Fruit fly (Drosophila melanogaster): ENCODE data around the gene Ge-1.

The Ge-1 gene

DNA sequence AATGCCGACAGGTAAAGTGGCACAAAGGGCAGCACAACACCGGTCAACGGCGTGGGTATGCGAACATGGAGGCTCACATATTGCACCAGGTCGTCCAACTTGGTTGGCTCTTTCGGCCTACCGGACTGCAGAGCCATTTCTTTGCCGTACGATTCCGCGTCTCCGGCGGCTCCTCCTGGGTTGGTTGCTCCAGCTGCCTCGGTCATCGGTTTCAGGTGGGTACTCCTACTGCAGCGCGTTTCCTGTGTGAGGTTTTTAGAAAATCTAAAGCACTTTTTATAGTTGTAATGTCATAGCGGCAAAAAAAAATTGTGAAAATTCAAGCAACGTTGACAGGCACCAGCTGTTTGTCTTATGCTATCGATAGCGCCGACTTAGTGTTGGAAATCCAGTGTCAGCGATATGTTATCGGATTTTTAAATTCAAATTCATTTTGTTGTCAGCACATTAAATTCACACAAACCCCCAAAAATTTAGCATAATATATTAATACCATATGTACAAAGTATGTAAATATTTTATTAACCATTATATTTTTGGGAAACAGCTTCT is 19.4 kb upstream of the Ge-1 start, which contains the start of gene CG6230 (continued):
- peak; percentile 72; the same call in 2 of the 3 replicates for TF ChIP-seq zen2 (GFP tag; IDR thresholded peaks at IDR 0.05; ENCODE audit: partially characterized antibody)
- TF ChIP-seq otp (GFP tag; IDR thresholded peaks at IDR 0.05): no peak
- TF ChIP-seq onecut (GFP tag; IDR thresholded peaks at IDR 0.05): no peak
- no peak for TF ChIP-seq lmd (GFP tag; IDR thresholded peaks at IDR 0.05)
- TF ChIP-seq CG4424 (GFP tag; optimal IDR thresholded peaks at IDR 0.05): no peak
- TF ChIP-seq CG9609 (GFP tag; optimal IDR thresholded peaks at IDR 0.05): no peak
- no peak for TF ChIP-seq zfh1 (GFP tag; IDR thresholded peaks at IDR 0.05)
- TF ChIP-seq pan (optimal IDR thresholded peaks at IDR 0.05): no peak
- no peak for TF ChIP-seq pan (GFP tag; optimal IDR thresholded peaks at IDR 0.05 in 1 of 2, IDR thresholded peaks at IDR 0.05 in 1 of 2)
- no peak for TF ChIP-seq Drgx (GFP tag; IDR thresholded peaks at IDR 0.05)
- no peak for TF ChIP-seq Atf-2 (GFP tag; optimal IDR thresholded peaks at IDR 0.05)
- no peak for TF ChIP-seq pnt (GFP tag; optimal IDR thresholded peaks at IDR 0.05)
- TF ChIP-seq bsh (GFP tag; optimal IDR thresholded peaks at IDR 0.05): no peak
- no peak for TF ChIP-seq CG10321 (GFP tag; IDR thresholded peaks at IDR 0.05)
- TF ChIP-seq Hr51 (GFP tag; optimal IDR thresholded peaks at IDR 0.05): no peak
- no peak for TF ChIP-seq Oli (tag; optimal IDR thresholded peaks at IDR 0.05)
- TF ChIP-seq CG8290 (GFP tag; optimal IDR thresholded peaks at IDR 0.05): no peak
- TF ChIP-seq CG8290 (tag; optimal IDR thresholded peaks at IDR 0.05): no peak
- no peak for TF ChIP-seq lab (GFP tag; optimal IDR thresholded peaks at IDR 0.05)
- TF ChIP-seq CG6254 (GFP tag; optimal IDR thresholded peaks at IDR 0.05): no peak
- no peak for TF ChIP-seq chif (GFP tag; optimal IDR thresholded peaks at IDR 0.05)
- TF ChIP-seq CG7839 (tag; optimal IDR thresholded peaks at IDR 0.05): no peak
- no peak for TF ChIP-seq Fer1 (GFP tag; optimal IDR thresholded peaks at IDR 0.05)
- TF ChIP-seq CG15269 (tag; optimal IDR thresholded peaks at IDR 0.05): no peak
- no peak for TF ChIP-seq crol (GFP tag; IDR thresholded peaks at IDR 0.05)
- no peak for TF ChIP-seq CG1832 (GFP tag; optimal IDR thresholded peaks at IDR 0.05)
- TF ChIP-seq CG6272 (GFP tag; IDR thresholded peaks at IDR 0.05): no peak
- peak; percentile 78 for TF ChIP-seq Myb (GFP tag; optimal IDR thresholded peaks at IDR 0.05)
- TF ChIP-seq ewg (GFP tag; optimal IDR thresholded peaks at IDR 0.05): no peak
- TF ChIP-seq sens (GFP tag): peak; percentile 27
- TF ChIP-seq nerfin-2 (GFP tag; IDR thresholded peaks at IDR 0.05; ENCODE audit: partially characterized antibody): peak; percentile 70
- TF ChIP-seq E2f2 (GFP tag; IDR thresholded peaks at IDR 0.05): peak; percentile 90
- TF ChIP-seq Vsx1 (GFP tag; optimal IDR thresholded peaks at IDR 0.05): no peak
- no peak for TF ChIP-seq fd102C (GFP tag; optimal IDR thresholded peaks at IDR 0.05)
- TF ChIP-seq CG13894 (tag; optimal IDR thresholded peaks at IDR 0.05): no peak
- peak; percentile 30; the same call in 1 of the 3 replicates for TF ChIP-seq ci (GFP tag; IDR thresholded peaks at IDR 0.05)
- TF ChIP-seq H2.0 (GFP tag; IDR thresholded peaks at IDR 0.05): no peak
- TF ChIP-seq CG4282 (GFP tag; optimal IDR thresholded peaks at IDR 0.05): no peak
- TF ChIP-seq nerfin-1 (tag; optimal IDR thresholded peaks at IDR 0.05): no peak
- TF ChIP-seq CG13624 (GFP tag; optimal IDR thresholded peaks at IDR 0.05): no peak
- peak; percentile 70 for TF ChIP-seq BEAF-32 (GFP tag; optimal IDR thresholded peaks at IDR 0.05)

DNA sequence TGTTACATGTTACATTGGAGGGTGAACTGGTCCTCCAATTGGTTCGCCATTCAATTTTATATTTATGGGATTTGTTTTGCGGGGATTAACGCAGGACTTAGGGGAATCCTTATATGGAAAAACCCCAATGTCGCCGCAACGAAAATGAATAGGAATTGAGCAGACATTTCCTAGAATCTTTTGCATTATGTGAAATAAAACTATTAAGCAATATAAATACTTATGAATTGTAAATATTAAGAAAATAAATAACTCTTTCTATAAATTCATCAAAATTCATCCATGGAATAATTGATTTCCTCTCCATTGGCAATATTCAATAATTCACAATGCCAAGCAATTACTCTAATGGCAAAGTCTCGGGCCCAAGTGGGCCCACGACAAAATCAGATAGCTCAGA is 13.0 kb upstream of the Ge-1 start, which contains the start of gene Gr32a:
TSS of gene Gr32a (plus strand) at position 301 of the 400 bp plus-strand sequence.
- TF ChIP-seq ems (GFP tag; optimal IDR thresholded peaks at IDR 0.05): no peak
- no peak for TF ChIP-seq Nf-YB (GFP tag; optimal IDR thresholded peaks at IDR 0.05)
- TF ChIP-seq ab (GFP tag; optimal IDR thresholded peaks at IDR 0.05): no peak
- TF ChIP-seq pum (GFP tag; optimal IDR thresholded peaks at IDR 0.05): no peak
- no peak for TF ChIP-seq da (GFP tag; optimal IDR thresholded peaks at IDR 0.05)
- TF ChIP-seq CG8290 (GFP tag; optimal IDR thresholded peaks at IDR 0.05): no peak
- no peak for TF ChIP-seq CG8290 (tag; optimal IDR thresholded peaks at IDR 0.05)
- TF ChIP-seq HmgD (GFP tag; optimal IDR thresholded peaks at IDR 0.05): no peak
- no peak for TF ChIP-seq Vsx1 (GFP tag; optimal IDR thresholded peaks at IDR 0.05)

Data from whole organism, embryonic.